Fruit fly (Drosophila melanogaster): ENCODE results near the gene js.

The js gene

DNA sequence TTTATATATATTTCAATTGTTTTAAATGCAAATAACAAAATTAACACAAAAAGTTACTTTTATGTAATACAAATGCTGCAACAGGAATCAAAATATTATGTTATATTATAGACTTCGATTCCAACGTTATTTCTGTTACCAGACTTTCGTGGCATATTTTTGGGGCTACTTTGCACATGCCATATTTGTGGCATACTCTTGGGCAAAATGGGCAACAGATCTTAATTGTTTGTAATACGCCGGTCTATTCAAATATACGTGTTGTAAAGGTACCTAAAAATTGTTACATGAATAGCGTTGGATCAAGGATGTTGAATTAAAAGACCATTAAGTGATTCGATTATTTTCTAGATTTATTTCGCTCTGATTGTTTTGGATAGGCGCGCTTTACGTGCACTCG is 6.0 kb upstream of the js start:
- TF ChIP-seq CG7045 (GFP tag; optimal IDR thresholded peaks at IDR 0.05) (no peak), Crg-1 (GFP tag; optimal IDR thresholded peaks at IDR 0.05) (no peak), Hr96 (GFP tag; optimal IDR thresholded peaks at IDR 0.05) (no peak)

DNA sequence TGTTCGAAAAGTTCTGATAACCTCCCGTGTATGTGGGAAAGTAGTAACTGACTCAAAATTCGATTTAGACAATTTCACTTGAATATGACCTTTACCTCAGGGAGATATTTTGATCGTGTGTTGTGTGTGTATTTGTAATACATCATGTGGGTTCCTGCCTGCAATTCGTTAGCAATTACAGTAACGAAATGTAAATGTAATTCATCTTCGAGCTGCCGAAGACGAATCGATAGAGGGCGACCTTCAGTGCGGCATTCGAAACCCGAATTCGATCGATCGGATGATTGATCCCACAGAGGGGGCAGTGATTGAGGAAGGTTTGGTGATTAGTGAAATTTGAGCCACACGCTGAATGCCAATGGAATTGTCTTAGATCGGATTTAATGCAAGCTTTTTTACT is 2.3 kb upstream of the js start, which contains the start of gene CG10317:
Gene CG10317 (minus strand): TSS at position 101 of the 400 bp plus-strand sequence.
- TF ChIP-seq CG7101 (tag; optimal IDR thresholded peaks at IDR 0.05) (no peak), Mnt (GFP tag; optimal IDR thresholded peaks at IDR 0.05) (no peak), CG1620 (GFP tag; optimal IDR thresholded peaks at IDR 0.05) (no peak), CG33017 (tag; optimal IDR thresholded peaks at IDR 0.05) (no peak), tj (GFP tag; optimal IDR thresholded peaks at IDR 0.05) (no peak), Crg-1 (GFP tag; optimal IDR thresholded peaks at IDR 0.05) (no peak), CG12768 (GFP tag; optimal IDR thresholded peaks at IDR 0.05) (no peak), CG14711 (tag; optimal IDR thresholded peaks at IDR 0.05) (no peak)

DNA sequence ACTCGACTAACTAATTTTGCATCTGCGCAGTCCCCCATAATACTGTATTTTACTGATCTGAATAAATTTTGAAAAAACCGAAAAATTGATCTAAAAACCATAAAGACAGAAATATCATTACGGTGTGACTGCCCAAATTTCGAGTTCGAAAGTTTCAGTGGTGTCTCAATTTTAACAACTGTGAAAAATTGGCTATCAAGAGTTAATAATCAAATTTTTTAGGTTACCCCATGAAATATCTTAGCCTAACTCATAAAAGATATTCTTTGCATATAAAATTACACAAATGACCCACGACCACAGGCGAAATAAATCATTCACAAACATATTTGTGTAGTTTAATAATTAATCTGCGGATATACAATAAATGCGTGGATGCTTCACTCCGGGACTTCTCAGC is 8.1 kb downstream of the js start, which contains the start of gene CG42446:
Gene CG42446 (minus strand): TSS at position 101 of the 400 bp plus-strand sequence.
- TF ChIP-seq pad (GFP tag; optimal IDR thresholded peaks at IDR 0.05) (no peak), ovo (GFP tag; optimal IDR thresholded peaks at IDR 0.05) (no peak), Crg-1 (GFP tag; optimal IDR thresholded peaks at IDR 0.05) (no peak), CG12768 (GFP tag; optimal IDR thresholded peaks at IDR 0.05) (no peak), bab1 (GFP tag; optimal IDR thresholded peaks at IDR 0.05) (no peak), cic (GFP tag; optimal IDR thresholded peaks at IDR 0.05) (no peak), Mnt (GFP tag; optimal IDR thresholded peaks at IDR 0.05) (no peak), toe (GFP tag; optimal IDR thresholded peaks at IDR 0.05) (no peak), CG7045 (GFP tag; optimal IDR thresholded peaks at IDR 0.05) (no peak), cnc (optimal IDR thresholded peaks at IDR 0.05) (no peak), CG5204 (GFP tag; optimal IDR thresholded peaks at IDR 0.05) (no peak), CG7101 (tag; optimal IDR thresholded peaks at IDR 0.05) (no peak), kay (GFP tag; ENCODE audit: borderline replicate concordance) (no peak), CG33017 (tag; optimal IDR thresholded peaks at IDR 0.05) (no peak)

DNA sequence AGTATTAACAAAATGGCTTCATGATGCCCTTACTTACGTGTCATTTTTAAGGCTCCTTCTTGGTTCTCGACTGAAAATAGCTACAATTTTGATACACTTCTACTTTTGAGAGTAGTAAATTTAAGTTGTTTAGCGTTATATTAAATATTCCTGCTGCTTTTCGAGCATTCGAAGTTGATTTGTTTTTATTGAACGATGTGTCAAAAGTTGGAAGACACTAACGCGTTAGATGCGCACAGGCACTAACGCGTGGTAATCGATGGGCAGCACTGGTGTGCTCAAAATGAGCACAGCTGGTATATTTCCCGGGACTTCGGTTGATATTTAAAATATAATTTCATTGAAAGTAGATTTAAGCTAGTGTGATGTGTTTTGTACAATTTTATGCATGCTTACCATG is 9.0 kb downstream of the js start, which contains the start of gene CG17931:
Gene CG17931 (minus strand): TSS at position 369 of the 400 bp plus-strand sequence.
- peak; percentile 63 for TF ChIP-seq bab1 (GFP tag; optimal IDR thresholded peaks at IDR 0.05)
- TF ChIP-seq CG11617 (GFP tag; optimal IDR thresholded peaks at IDR 0.05) = no peak
- TF ChIP-seq Crg-1 (GFP tag; optimal IDR thresholded peaks at IDR 0.05) = peak; percentile 21
- peak; percentile 2 for TF ChIP-seq CG7101 (tag; optimal IDR thresholded peaks at IDR 0.05)
- TF ChIP-seq CG33017 (tag; optimal IDR thresholded peaks at IDR 0.05) = no peak
- TF ChIP-seq kay (GFP tag; ENCODE audit: borderline replicate concordance) = no peak
- TF ChIP-seq Hr96 (GFP tag; optimal IDR thresholded peaks at IDR 0.05) = no peak
- no peak for TF ChIP-seq CG5204 (GFP tag; optimal IDR thresholded peaks at IDR 0.05)
- no peak for TF ChIP-seq toe (GFP tag; optimal IDR thresholded peaks at IDR 0.05)
- no peak for TF ChIP-seq cnc (optimal IDR thresholded peaks at IDR 0.05)
- TF ChIP-seq tj (GFP tag; optimal IDR thresholded peaks at IDR 0.05) = no peak

DNA sequence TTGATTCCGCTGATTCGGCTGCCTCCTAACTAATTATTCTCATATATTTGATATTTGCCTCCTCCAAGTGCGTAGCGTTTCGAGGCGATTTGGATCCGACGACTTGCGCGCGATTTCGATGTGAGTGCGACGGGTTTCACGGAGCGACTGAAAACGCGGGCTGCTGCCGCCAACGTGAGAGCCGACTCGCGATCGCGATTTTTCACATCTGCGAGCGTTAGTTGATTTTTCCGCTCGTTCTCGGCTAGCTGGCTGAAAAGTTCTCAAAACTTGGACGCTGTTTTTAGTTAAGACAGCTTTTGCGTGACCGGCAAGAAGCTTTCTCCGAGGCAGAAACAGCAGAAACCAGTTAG is 11.3 kb downstream of the js start, which contains the start of gene CG10311:
Gene CG10311 (minus strand): TSS at position 153 of the 353 bp plus-strand sequence.
- peak; percentile 30 for TF ChIP-seq Mnt (GFP tag; optimal IDR thresholded peaks at IDR 0.05)
- no peak for TF ChIP-seq kay (GFP tag; ENCODE audit: borderline replicate concordance)
- TF ChIP-seq Clk (GFP tag; optimal IDR thresholded peaks at IDR 0.05) = no peak
- TF ChIP-seq cnc (optimal IDR thresholded peaks at IDR 0.05) = no peak
- no peak for TF ChIP-seq CG7101 (tag; optimal IDR thresholded peaks at IDR 0.05)
- peak; percentile 38 for TF ChIP-seq CG11617 (GFP tag; optimal IDR thresholded peaks at IDR 0.05)
- TF ChIP-seq tj (GFP tag; optimal IDR thresholded peaks at IDR 0.05) = no peak
- no peak for TF ChIP-seq pad (GFP tag; optimal IDR thresholded peaks at IDR 0.05)
- TF ChIP-seq CG5204 (GFP tag; optimal IDR thresholded peaks at IDR 0.05) = no peak

DNA sequence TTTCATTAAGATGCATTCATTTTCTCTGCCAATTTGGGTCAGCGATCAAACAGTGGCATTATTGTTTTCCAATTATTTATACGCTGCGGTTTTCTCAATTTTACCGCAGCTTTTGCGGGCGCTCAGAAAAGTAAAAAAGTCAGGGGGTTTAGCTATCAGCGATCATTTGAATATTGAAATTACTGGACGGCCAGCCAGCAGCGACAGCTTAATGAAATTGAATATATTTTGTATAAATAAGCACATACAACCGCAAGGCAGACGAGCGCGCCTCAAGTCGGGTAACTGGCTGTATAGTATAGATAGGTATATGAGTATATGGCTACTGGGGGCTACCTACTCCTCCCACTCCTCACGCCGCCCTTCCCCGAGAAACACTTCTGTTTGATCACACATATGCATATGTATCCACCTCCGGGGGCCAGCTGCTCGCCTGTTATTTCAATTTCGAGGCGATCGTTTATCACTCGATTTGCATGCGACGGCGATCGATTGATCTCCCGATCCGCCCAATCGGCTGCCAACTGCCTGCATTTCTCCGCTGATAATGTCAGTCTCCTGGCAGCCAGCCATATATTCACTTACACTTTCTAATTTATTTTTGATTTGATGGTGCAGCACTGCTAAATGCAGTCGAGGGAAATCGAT is 11.8 kb downstream of the js start:
- TF ChIP-seq cnc (optimal IDR thresholded peaks at IDR 0.05) (no peak), CG11617 (GFP tag; optimal IDR thresholded peaks at IDR 0.05) (peak; percentile 67), ovo (GFP tag; optimal IDR thresholded peaks at IDR 0.05) (peak; percentile 2), Mnt (GFP tag; optimal IDR thresholded peaks at IDR 0.05) (no peak), CG1620 (GFP tag; optimal IDR thresholded peaks at IDR 0.05) (no peak), Hr96 (GFP tag; optimal IDR thresholded peaks at IDR 0.05) (peak; percentile 36), bab1 (GFP tag; optimal IDR thresholded peaks at IDR 0.05) (no peak), CG5204 (GFP tag; optimal IDR thresholded peaks at IDR 0.05) (peak; percentile 31), tj (GFP tag; optimal IDR thresholded peaks at IDR 0.05) (peak; percentile 29), CG12768 (GFP tag; optimal IDR thresholded peaks at IDR 0.05) (no peak), cic (GFP tag; optimal IDR thresholded peaks at IDR 0.05) (peak; percentile 52), Clk (GFP tag; optimal IDR thresholded peaks at IDR 0.05) (no peak), CG33017 (tag; optimal IDR thresholded peaks at IDR 0.05) (no peak), CG14711 (tag; optimal IDR thresholded peaks at IDR 0.05) (no peak), kay (GFP tag; ENCODE audit: borderline replicate concordance) (peak; percentile 70)

DNA sequence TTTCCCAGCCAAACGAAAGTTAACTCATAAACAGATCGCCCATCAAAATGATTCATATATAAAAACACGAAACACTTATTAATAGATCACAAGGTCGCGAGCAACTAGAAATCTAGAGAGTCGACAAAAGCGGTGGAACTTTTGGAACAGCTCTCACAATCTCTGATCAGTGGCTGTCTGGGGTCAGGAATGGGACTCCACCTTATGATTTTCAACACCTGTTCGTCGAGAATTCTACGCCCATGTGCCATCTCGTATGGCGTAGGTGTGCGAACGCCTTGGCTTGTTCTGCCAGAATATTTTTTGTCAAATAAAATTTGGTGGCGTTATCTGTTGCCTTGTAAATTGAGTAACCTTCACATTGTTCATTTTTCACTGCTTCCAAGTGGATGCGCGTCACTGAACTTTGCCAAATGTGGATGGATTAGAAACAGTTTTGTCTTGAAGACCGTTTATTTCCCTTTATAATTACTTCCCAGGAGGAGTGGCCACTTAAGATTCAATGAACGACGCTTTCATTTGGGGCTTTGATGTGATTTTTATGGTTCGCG is 12.6 kb downstream of the js start:
- TF ChIP-seq Mnt (GFP tag; optimal IDR thresholded peaks at IDR 0.05) (no peak), kay (GFP tag; ENCODE audit: borderline replicate concordance) (no peak), cnc (optimal IDR thresholded peaks at IDR 0.05) (no peak), ovo (GFP tag; optimal IDR thresholded peaks at IDR 0.05) (no peak), tj (GFP tag; optimal IDR thresholded peaks at IDR 0.05) (no peak), CG33017 (tag; optimal IDR thresholded peaks at IDR 0.05) (peak; percentile 40), CG7045 (GFP tag; optimal IDR thresholded peaks at IDR 0.05) (peak; percentile 3), CG12768 (GFP tag; optimal IDR thresholded peaks at IDR 0.05) (peak; percentile 14), Clk (GFP tag; optimal IDR thresholded peaks at IDR 0.05) (no peak), CG5204 (GFP tag; optimal IDR thresholded peaks at IDR 0.05) (no peak)
